Worm (Caenorhabditis elegans): ENCODE data around the gene T01D1.4.

- TF ChIP-seq ces-1 (GFP tag; optimal IDR thresholded peaks at IDR 0.05) (no peak), aha-1 (tag; optimal IDR thresholded peaks at IDR 0.05) (no peak), unc-98 (GFP tag; IDR thresholded peaks at IDR 0.05) (no peak), sup-37 (GFP tag; optimal IDR thresholded peaks at IDR 0.05) (no peak), snpc-4 (tag; optimal IDR thresholded peaks at IDR 0.05) (no peak), nhr-12 (tag; optimal IDR thresholded peaks at IDR 0.05) (no peak), nhr-237 (tag; optimal IDR thresholded peaks at IDR 0.05) (no peak), jun-1 (tag; optimal IDR thresholded peaks at IDR 0.05) (peak; percentile 55), ceh-82 (tag; optimal IDR thresholded peaks at IDR 0.05) (no peak), Y116A8C.19 (tag; optimal IDR thresholded peaks at IDR 0.05; ENCODE audit: borderline replicate concordance) (no peak), tlp-1 (tag; optimal IDR thresholded peaks at IDR 0.05) (peak; percentile 26)
These were observed 16.7 kb downstream of the T01D1.4 start, which contains the start of gene etr-1 for ce11 chrII:162182-162581.

All from whole organism, L1 larva.